8 worm cellular contexts compared by ENCODE assay signal in genomic region chrX:14491103-14491502, ce11.
TF ChIP-seq lines count a peak whose summit lies in the region.

No protein-coding gene starts in this region.

TF ChIP-seq in whole organism, L1 larva, 84 proteins besides CTCF, POLR2A, EP300 and RAD21 (continues in another document):
- TF ChIP-seq mef-2 (tag; optimal IDR thresholded peaks at IDR 0.05; lab: Kevin White, UChicago) (no peak), efl-1 (optimal IDR thresholded peaks at IDR 0.05; lab: Kevin White, UChicago) (no peak), efl-1 (GFP tag; optimal IDR thresholded peaks at IDR 0.05 in 1 of 2; lab: Kevin White, UChicago) (peak in 1 of 2 experiments; percentile 20), lin-39 (tag; optimal IDR thresholded peaks at IDR 0.05; lab: Kevin White, UChicago) (no peak), nhr-19 (GFP tag; conservative IDR thresholded peaks at IDR 0.05; lab: Robert Waterston, UW) (no peak), nhr-71 (tag; optimal IDR thresholded peaks at IDR 0.05; lab: Kevin White, UChicago) (peak; percentile 25), skn-1 (tag; optimal IDR thresholded peaks at IDR 0.05; lab: Kevin White, UChicago) (no peak), nhr-28 (tag; optimal IDR thresholded peaks at IDR 0.05; lab: Kevin White, UChicago) (no peak), snu-23 (GFP tag; optimal IDR thresholded peaks at IDR 0.05; lab: Kevin White, UChicago) (peak; percentile 17), lin-14 (GFP tag; optimal IDR thresholded peaks at IDR 0.05; lab: Kevin White, UChicago) (peak; percentile 54), zag-1 (tag; optimal IDR thresholded peaks at IDR 0.05; lab: Kevin White, UChicago) (no peak), xbp-1 (tag; optimal IDR thresholded peaks at IDR 0.05; lab: Kevin White, UChicago) (no peak)

TF ChIP-seq in whole organism, L2 larva, 48 proteins besides CTCF, POLR2A, EP300 and RAD21:
- TF ChIP-seq nhr-25 (tag; optimal IDR thresholded peaks at IDR 0.05; lab: Kevin White, UChicago): peak; percentile 64
- TF ChIP-seq ama-1 (optimal IDR thresholded peaks at IDR 0.05; lab: Kevin White, UChicago): no peak
- TF ChIP-seq ceh-16 (tag; optimal IDR thresholded peaks at IDR 0.05; lab: Kevin White, UChicago): peak; percentile 61

TF ChIP-seq in whole organism, L3 larva, 47 proteins besides CTCF, POLR2A, EP300 and RAD21 (continues in another document):
- no peak for TF ChIP-seq nhr-11 (tag; optimal IDR thresholded peaks at IDR 0.05; lab: Kevin White, UChicago)
- TF ChIP-seq ceh-16 (tag; optimal IDR thresholded peaks at IDR 0.05; lab: Kevin White, UChicago): no peak
- no peak for TF ChIP-seq fos-1 (tag; optimal IDR thresholded peaks at IDR 0.05; lab: Kevin White, UChicago)
- peak; percentile 63 for TF ChIP-seq ama-1 (optimal IDR thresholded peaks at IDR 0.05; lab: Kevin White, UChicago)
- TF ChIP-seq elt-1 (tag; optimal IDR thresholded peaks at IDR 0.05; lab: Kevin White, UChicago): peak; percentile 39
- peak; percentile 18 for TF ChIP-seq pha-4 (tag; optimal IDR thresholded peaks at IDR 0.05; lab: Kevin White, UChicago)
- no peak for TF ChIP-seq zag-1 (tag; optimal IDR thresholded peaks at IDR 0.05; lab: Kevin White, UChicago)
- TF ChIP-seq hmg-11 (tag; optimal IDR thresholded peaks at IDR 0.05; lab: Kevin White, UChicago): peak; percentile 41
- TF ChIP-seq daf-12 (tag; optimal IDR thresholded peaks at IDR 0.05; lab: Kevin White, UChicago): no peak
- TF ChIP-seq ztf-11 (tag; optimal IDR thresholded peaks at IDR 0.05; lab: Kevin White, UChicago): no peak
- no peak for TF ChIP-seq nhr-23 (tag; optimal IDR thresholded peaks at IDR 0.05; lab: Kevin White, UChicago)
- TF ChIP-seq nhr-12 (tag; optimal IDR thresholded peaks at IDR 0.05; lab: Kevin White, UChicago): no peak
- TF ChIP-seq nhr-25 (tag; optimal IDR thresholded peaks at IDR 0.05; lab: Kevin White, UChicago): peak; percentile 5
- no peak for TF ChIP-seq nhr-76 (tag; optimal IDR thresholded peaks at IDR 0.05; lab: Kevin White, UChicago)

TF ChIP-seq in whole organism, L4 larva, 104 proteins besides CTCF, POLR2A, EP300 and RAD21 (continues in another document):
- TF ChIP-seq snpc-1.2 (GFP tag; IDR thresholded peaks at IDR 0.05; lab: Robert Waterston, UW) (no peak), fos-1 (tag; optimal IDR thresholded peaks at IDR 0.05; lab: Kevin White, UChicago) (no peak), nhr-28 (tag; optimal IDR thresholded peaks at IDR 0.05; lab: Kevin White, UChicago) (no peak), mes-2 (tag; optimal IDR thresholded peaks at IDR 0.05; lab: Kevin White, UChicago; ENCODE audit: poor library complexity, severe bottlenecking) (peak; percentile 52), lin-29 (GFP tag; IDR thresholded peaks at IDR 0.05; lab: Robert Waterston, UW) (no peak), aha-1 (tag; lab: Kevin White, UChicago) (no peak), rbr-2 (tag; optimal IDR thresholded peaks at IDR 0.05; lab: Kevin White, UChicago) (peak; percentile 4), tra-1 (GFP tag; IDR thresholded peaks at IDR 0.05; lab: Robert Waterston, UW) (no peak), daf-16 (GFP tag; optimal IDR thresholded peaks at IDR 0.05; lab: Kevin White, UChicago) (no peak), daf-16 (tag; optimal IDR thresholded peaks at IDR 0.05; lab: Kevin White, UChicago) (peak; percentile 10), lir-3 (tag; optimal IDR thresholded peaks at IDR 0.05; lab: Kevin White, UChicago) (no peak), gei-8 (GFP tag; optimal IDR thresholded peaks at IDR 0.05; lab: Kevin White, UChicago) (no peak), hlh-30 (tag; optimal IDR thresholded peaks at IDR 0.05; lab: Kevin White, UChicago; ENCODE audit: insufficient read depth) (peak; percentile 16), lin-1 (GFP tag; IDR thresholded peaks at IDR 0.05; lab: Robert Waterston, UW) (no peak)

TF ChIP-seq in whole organism, early embryonic, 17 proteins besides CTCF, POLR2A, EP300 and RAD21:
- TF ChIP-seq scrt-1 (GFP tag; IDR thresholded peaks at IDR 0.05; lab: Robert Waterston, UW): no peak
- TF ChIP-seq sea-1 (GFP tag; conservative IDR thresholded peaks at IDR 0.05; lab: Robert Waterston, UW): no peak
- peak; percentile 40; the same call in 1 of the 2 replicates for TF ChIP-seq tbx-11 (GFP tag; IDR thresholded peaks at IDR 0.05; lab: Robert Waterston, UW)
- TF ChIP-seq ceh-13 (GFP tag; optimal IDR thresholded peaks at IDR 0.05; lab: Kevin White, UChicago): no peak
- TF ChIP-seq hnd-1 (tag; optimal IDR thresholded peaks at IDR 0.05; lab: Kevin White, UChicago): no peak
- peak; percentile 36 for TF ChIP-seq ama-1 (optimal IDR thresholded peaks at IDR 0.05; lab: Kevin White, UChicago)
- no peak for TF ChIP-seq hmbx-1 (tag; optimal IDR thresholded peaks at IDR 0.05; lab: Kevin White, UChicago)
- no peak for TF ChIP-seq ceh-36 (tag; optimal IDR thresholded peaks at IDR 0.05; lab: Kevin White, UChicago)
- TF ChIP-seq tbx-37 (GFP tag; conservative IDR thresholded peaks at IDR 0.05; lab: Robert Waterston, UW): 0 out of 2 replicates have a peak, but pooled peaks have one; percentile 26
- TF ChIP-seq ets-7 (tag; optimal IDR thresholded peaks at IDR 0.05; lab: Kevin White, UChicago): no peak
- TF ChIP-seq hmg-4 (GFP tag; optimal IDR thresholded peaks at IDR 0.05; lab: Kevin White, UChicago): no peak

TF ChIP-seq in whole organism, late embryonic, 69 proteins besides CTCF, POLR2A, EP300 and RAD21:
- peak; percentile 59 for TF ChIP-seq sdc-2 (tag; optimal IDR thresholded peaks at IDR 0.05; lab: Kevin White, UChicago)
- peak; percentile 68 for TF ChIP-seq ama-1 (optimal IDR thresholded peaks at IDR 0.05; lab: Kevin White, UChicago)
- peak; percentile 14 for TF ChIP-seq dmd-4 (tag; optimal IDR thresholded peaks at IDR 0.05; lab: Kevin White, UChicago; ENCODE audit: borderline replicate concordance)
- peak; percentile 13 for TF ChIP-seq elt-2 (tag; optimal IDR thresholded peaks at IDR 0.05; lab: Kevin White, UChicago)
- TF ChIP-seq unc-42 (tag; optimal IDR thresholded peaks at IDR 0.05; lab: Kevin White, UChicago): peak; percentile 3
- TF ChIP-seq ceh-19 (GFP tag; optimal IDR thresholded peaks at IDR 0.05; lab: Kevin White, UChicago): no peak
- TF ChIP-seq sox-2 (GFP tag; IDR thresholded peaks at IDR 0.05; lab: Robert Waterston, UW): peak; percentile 55; the same call in 1 of the 2 replicates
- TF ChIP-seq ref-2 (tag; optimal IDR thresholded peaks at IDR 0.05; lab: Kevin White, UChicago): peak; percentile 38
- no peak for TF ChIP-seq ceh-48 (tag; optimal IDR thresholded peaks at IDR 0.05; lab: Kevin White, UChicago)
- TF ChIP-seq ceh-22 (tag; optimal IDR thresholded peaks at IDR 0.05; lab: Kevin White, UChicago): no peak
- peak; percentile 16 for TF ChIP-seq nfya-1 (tag; optimal IDR thresholded peaks at IDR 0.05; lab: Kevin White, UChicago)

TF ChIP-seq in whole organism, midembryonic, 9 proteins besides CTCF, POLR2A, EP300 and RAD21:
- no peak for TF ChIP-seq ztf-29 (GFP tag; IDR thresholded peaks at IDR 0.05; lab: Robert Waterston, UW)
- no peak for TF ChIP-seq ref-1 (GFP tag; conservative IDR thresholded peaks at IDR 0.05; lab: Robert Waterston, UW)
- TF ChIP-seq ztf-23 (GFP tag; IDR thresholded peaks at IDR 0.05; lab: Robert Waterston, UW): 0 out of 2 replicates have a peak, but pooled peaks have one; percentile 54
- TF ChIP-seq tab-1 (GFP tag; IDR thresholded peaks at IDR 0.05; lab: Robert Waterston, UW): no peak
- TF ChIP-seq T22C8.4 (GFP tag; IDR thresholded peaks at IDR 0.05; lab: Robert Waterston, UW): no peak
- no peak for TF ChIP-seq cog-1 (tag; optimal IDR thresholded peaks at IDR 0.05; lab: Kevin White, UChicago)
- TF ChIP-seq flt-1 (GFP tag; IDR thresholded peaks at IDR 0.05; lab: Robert Waterston, UW): peak; percentile 36; the same call in 1 of the 2 replicates
- TF ChIP-seq med-1 (GFP tag; optimal IDR thresholded peaks at IDR 0.05; lab: Kevin White, UChicago; ENCODE audit: insufficient read depth): no peak

TF ChIP-seq in whole organism, mixed stage, embryonic, 35 proteins besides CTCF, POLR2A, EP300 and RAD21:
- peak; percentile 22 for TF ChIP-seq mls-2 (tag; optimal IDR thresholded peaks at IDR 0.05; lab: Kevin White, UChicago)
- no peak for TF ChIP-seq lin-32 (GFP tag; optimal IDR thresholded peaks at IDR 0.05; lab: Kevin White, UChicago)
- peak; percentile 55 for TF ChIP-seq cnd-1 (tag; optimal IDR thresholded peaks at IDR 0.05; lab: Kevin White, UChicago)
- TF ChIP-seq ceh-39 (tag; optimal IDR thresholded peaks at IDR 0.05; lab: Kevin White, UChicago): peak; percentile 70
- TF ChIP-seq mep-1 (tag; optimal IDR thresholded peaks at IDR 0.05; lab: Kevin White, UChicago): peak; percentile 38
- TF ChIP-seq bed-3 (GFP tag; optimal IDR thresholded peaks at IDR 0.05; lab: Kevin White, UChicago): no peak
- peak; percentile 23 for TF ChIP-seq zip-8 (tag; optimal IDR thresholded peaks at IDR 0.05; lab: Kevin White, UChicago)
- TF ChIP-seq lin-13 (tag; optimal IDR thresholded peaks at IDR 0.05; lab: Kevin White, UChicago): no peak
TF ChIP-seq in whole organism, mixed stage, embryonic: peak in this region for 5.

Comparison
In these comparisons a context has a peak if more than half of its experiments do, and no peak if none do; other contexts are left out.
1. Of the 29 proteins assayed by ChIP-seq in both whole organism, L4 larva and whole organism, L1 larva: peak only in whole organism, L4 larva: mep-1; only in whole organism, L1 larva: none; in both: ama-1; in neither: 26; mixed calls (peak in some experiments, not most) for 1.